Worm (Caenorhabditis elegans) whole organism, L3 larva: ENCODE measurements around the gene tsp-8.

Experiments
- R02D3.7 ChIP-seq: fragments of 150-350 bp; optimal IDR thresholded peaks from 2 replicates; lab custom pipeline; 2014; ENCODE audit warnings: missing biosample characterization, missing genetic modification characterization
- ZK546.5 ChIP-seq: sonication (generic microtip); optimal IDR thresholded peaks from 2 replicates; lab custom pipeline; 2017; ENCODE audit warnings: missing biosample characterization, missing genetic modification characterization
- aly-2 ChIP-seq: fragments of 150-350 bp; optimal IDR thresholded peaks from 2 replicates; lab custom pipeline; 2014; ENCODE audit warnings: missing biosample characterization, missing genetic modification characterization
- ama-1 ChIP-seq: fragments of 150-350 bp; optimal IDR thresholded peaks from 2 replicates; lab custom pipeline; 2018
- ceh-28 ChIP-seq: fragments of 150-350 bp; optimal IDR thresholded peaks from 2 replicates; lab custom pipeline; 2014; ENCODE audit warnings: missing biosample characterization, missing genetic modification reagents, missing genetic modification characterization
- ceh-82 ChIP-seq: fragments of 150-350 bp; optimal IDR thresholded peaks from 2 replicates; lab custom pipeline; 2014; ENCODE audit warnings: missing biosample characterization, missing genetic modification characterization
- ceh-9 ChIP-seq: sonication (generic microtip); optimal IDR thresholded peaks from 2 replicates; lab custom pipeline; 2018; ENCODE audit warnings: missing biosample characterization, missing genetic modification characterization
- daf-12 ChIP-seq: fragments of 150-350 bp; optimal IDR thresholded peaks from 2 replicates; lab custom pipeline; 2014; ENCODE audit warnings: missing biosample characterization, missing genetic modification reagents, missing genetic modification characterization
- egl-5 ChIP-seq: fragments of 150-350 bp; optimal IDR thresholded peaks from 2 replicates; lab custom pipeline; 2017; ENCODE audit warnings: missing biosample characterization, missing genetic modification reagents, missing genetic modification characterization, inconsistent platforms
- elt-2 ChIP-seq: sonication (generic microtip); optimal IDR thresholded peaks from 2 replicates; lab custom pipeline; 2016; ENCODE audit warnings: missing genetic modification reagents, mild to moderate bottlenecking, missing genetic modification characterization, missing compliant biosample characterization
- elt-3 ChIP-seq, 3 experiments: fragments of 150-350 bp in 1 of 3; sonication (generic microtip) in 2 of 3; optimal IDR thresholded peaks; 2 replicates in 2 of 3; 4 replicates in 1 of 3; lab custom pipeline; 2014 to 2017; ENCODE audit warnings: missing biosample characterization in 3 of 3, missing genetic modification characterization in 3 of 3
- eor-1 ChIP-seq, 2 experiments: fragments of 150-350 bp; optimal IDR thresholded peaks; 2 replicates each; lab custom pipeline; 2014 to 2018; ENCODE audit warnings: missing biosample characterization in 2 of 2, missing genetic modification characterization in 2 of 2
- fos-1 ChIP-seq: fragments of 150-350 bp; optimal IDR thresholded peaks from 2 replicates; lab custom pipeline; 2014; ENCODE audit warnings: missing biosample characterization, missing genetic modification characterization
- hmg-11 ChIP-seq: sonication (generic microtip); optimal IDR thresholded peaks from 2 replicates; lab custom pipeline; 2016; ENCODE audit warnings: missing genetic modification characterization, missing compliant biosample characterization
- jun-1 ChIP-seq: fragments of 150-350 bp; optimal IDR thresholded peaks from 2 replicates; lab custom pipeline; 2014; ENCODE audit warnings: missing biosample characterization, missing genetic modification reagents, missing genetic modification characterization
- lin-15B ChIP-seq: fragments of 150-350 bp; optimal IDR thresholded peaks from 2 replicates; lab custom pipeline; 2014; ENCODE audit warnings: missing biosample characterization, missing genetic modification characterization
- lin-39 ChIP-seq: fragments of 150-350 bp; optimal IDR thresholded peaks from 2 replicates; lab custom pipeline; 2018; ENCODE audit warnings: missing biosample characterization, missing genetic modification reagents, missing genetic modification characterization
- lsy-12 ChIP-seq: sonication (generic microtip); optimal IDR thresholded peaks from 2 replicates; lab custom pipeline; 2016; ENCODE audit warnings: mild to moderate bottlenecking, missing genetic modification characterization, missing compliant biosample characterization
- mml-1 ChIP-seq: fragments of 150-350 bp; sonication (generic microtip); optimal IDR thresholded peaks from 3 replicates; lab custom pipeline; 2014; ENCODE audit warnings: missing biosample characterization, missing genetic modification characterization
- nfya-1 ChIP-seq: sonication (generic microtip); optimal IDR thresholded peaks from 2 replicates; lab custom pipeline; 2017; ENCODE audit warnings: missing genetic modification characterization, mild to moderate bottlenecking, missing compliant biosample characterization, antibody characterized with exemption, moderate library complexity; ENCODE audit not compliant: insufficient read depth
- nhr-11 ChIP-seq: fragments of 150-350 bp; optimal IDR thresholded peaks from 2 replicates; lab custom pipeline; 2014; ENCODE audit warnings: missing biosample characterization, missing genetic modification characterization
- nhr-12 ChIP-seq: fragments of 150-350 bp; optimal IDR thresholded peaks from 2 replicates; lab custom pipeline; 2014; ENCODE audit warnings: missing biosample characterization, missing genetic modification characterization
- nhr-23 ChIP-seq: fragments of 150-350 bp; optimal IDR thresholded peaks from 2 replicates; lab custom pipeline; 2014; ENCODE audit warnings: missing biosample characterization, missing genetic modification reagents, missing genetic modification characterization
- nhr-25 ChIP-seq: sonication (generic microtip); optimal IDR thresholded peaks from 2 replicates; lab custom pipeline; 2017; ENCODE audit warnings: missing biosample characterization, missing genetic modification characterization
- nhr-43 ChIP-seq: sonication (generic microtip); optimal IDR thresholded peaks from 2 replicates; lab custom pipeline; 2016; ENCODE audit warnings: mild to moderate bottlenecking, missing genetic modification characterization, missing compliant biosample characterization; ENCODE audit not compliant: poor library complexity, severe bottlenecking
- nhr-76 ChIP-seq: fragments of 150-350 bp; sonication (generic microtip); optimal IDR thresholded peaks from 5 replicates; lab custom pipeline; 2014; ENCODE audit warnings: missing biosample characterization, missing genetic modification characterization
- pha-4 ChIP-seq: fragments of 150-350 bp; optimal IDR thresholded peaks from 2 replicates; lab custom pipeline; 2014; ENCODE audit warnings: missing biosample characterization, missing genetic modification reagents, missing genetic modification characterization
- pqm-1 ChIP-seq: fragments of 150-350 bp; optimal IDR thresholded peaks from 2 replicates; lab custom pipeline; 2017; ENCODE audit warnings: missing biosample characterization, missing genetic modification characterization, inconsistent platforms
- sea-2 ChIP-seq: fragments of 150-350 bp; sonication (generic microtip); optimal IDR thresholded peaks from 4 replicates; lab custom pipeline; 2014; ENCODE audit warnings: missing biosample characterization, missing genetic modification reagents, missing genetic modification characterization
- skn-1 ChIP-seq: fragments of 150-350 bp; optimal IDR thresholded peaks from 2 replicates; lab custom pipeline; 2014; ENCODE audit warnings: missing biosample characterization, missing genetic modification characterization
- tbx-2 ChIP-seq: sonication (generic microtip); optimal IDR thresholded peaks from 2 replicates; lab custom pipeline; 2016; ENCODE audit warnings: mild to moderate bottlenecking, missing genetic modification characterization, missing compliant biosample characterization
- unc-39 ChIP-seq: sonication (generic microtip); optimal IDR thresholded peaks from 4 replicates; lab custom pipeline; 2017; ENCODE audit warnings: missing biosample characterization, missing genetic modification characterization
- zag-1 ChIP-seq: fragments of 150-350 bp; optimal IDR thresholded peaks from 2 replicates; lab custom pipeline; 2014; ENCODE audit warnings: missing biosample characterization, missing genetic modification characterization
- ztf-4 ChIP-seq: fragments of 150-350 bp; optimal IDR thresholded peaks from 2 replicates; lab custom pipeline; 2014; ENCODE audit warnings: missing biosample characterization, missing genetic modification characterization

Gene tsp-8

DNA sequence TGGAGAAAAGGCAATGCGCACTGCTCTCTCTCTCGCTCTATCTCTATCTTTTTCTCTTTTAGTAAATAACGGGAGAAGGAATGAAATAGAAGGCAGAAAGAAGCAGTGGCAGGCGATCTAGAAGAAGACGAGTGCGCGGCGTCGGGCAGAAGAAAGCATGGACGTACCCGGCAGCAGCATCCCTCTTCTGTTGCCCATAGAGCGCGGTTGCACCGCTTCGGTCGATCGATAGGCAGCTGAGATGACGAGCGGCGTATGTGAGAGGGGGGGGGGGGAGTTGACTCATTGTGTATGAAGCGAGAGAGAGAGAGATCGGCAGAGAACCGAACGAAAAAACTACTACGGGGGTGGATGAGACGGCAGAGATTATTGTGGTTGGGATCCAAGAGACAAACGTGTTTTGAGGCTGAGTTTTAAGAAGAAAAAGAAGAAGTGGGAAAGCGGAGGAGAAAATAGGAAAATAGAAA is 21.1 kb downstream of the tsp-8 start (continued):
- TF ChIP-seq ama-1 (lab: Kevin White, UChicago), result no peak

DNA sequence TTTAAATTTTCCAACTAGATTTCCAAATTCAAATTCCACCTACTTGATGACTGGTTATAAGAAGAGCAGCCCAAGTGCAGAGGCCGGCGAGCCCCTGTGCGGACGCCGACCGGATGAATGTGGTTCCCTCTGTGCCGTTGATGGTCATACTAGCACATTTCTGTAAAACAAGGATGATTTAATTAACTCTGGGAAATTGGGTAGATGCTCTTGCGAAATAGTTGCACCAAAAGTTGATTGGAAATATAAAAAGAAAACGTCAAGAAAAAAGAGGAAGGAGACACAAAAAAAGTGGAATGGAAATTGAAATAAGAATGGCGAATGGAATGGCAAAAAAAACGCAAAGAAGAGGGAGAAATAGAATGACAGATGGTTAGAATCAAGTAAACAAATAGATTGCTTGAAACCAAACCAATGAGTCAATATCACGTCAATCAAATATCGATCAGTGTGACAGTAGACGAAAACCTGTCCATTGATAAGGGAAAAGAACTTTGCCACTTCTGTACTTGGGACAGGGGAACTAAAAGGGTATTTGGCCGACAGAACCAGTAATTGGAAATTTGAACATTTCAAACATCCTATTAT is 22.5 kb downstream of the tsp-8 start, which contains the start of gene tmem-184:
tmem-184 (minus strand) TSS at position 164 of the 588 bp plus-strand sequence.
- TF ChIP-seq ceh-82, result no peak
- peak; percentile 27 for TF ChIP-seq hmg-11
- TF ChIP-seq nhr-43 (tag; lab: Kevin White, UChicago), result peak; percentile 26
- TF ChIP-seq nhr-76 (tag; lab: Kevin White, UChicago), result no peak
- TF ChIP-seq mml-1 (tag; lab: Kevin White, UChicago), result no peak
- no peak for TF ChIP-seq jun-1 (tag; lab: Kevin White, UChicago)
- peak; percentile 43 for TF ChIP-seq nfya-1 (tag; lab: Kevin White, UChicago)
- no peak for TF ChIP-seq nhr-11 (tag; lab: Kevin White, UChicago)
- TF ChIP-seq nhr-25 (tag; lab: Kevin White, UChicago), result peak; percentile 20
- peak; percentile 82 for TF ChIP-seq elt-2 (tag; lab: Kevin White, UChicago)
- TF ChIP-seq ceh-28, result peak; percentile 62
- TF ChIP-seq pqm-1 (tag; lab: Kevin White, UChicago), result peak; percentile 68
- peak; percentile 21 for TF ChIP-seq nhr-23 (tag; lab: Kevin White, UChicago)
- peak; percentile 52 for TF ChIP-seq pha-4 (tag; lab: Kevin White, UChicago)
- TF ChIP-seq elt-3 (tag; optimal IDR thresholded peaks at IDR 0.05; lab: Kevin White, UChicago), result peak in 1 of 3 experiments; percentile 21

DNA sequence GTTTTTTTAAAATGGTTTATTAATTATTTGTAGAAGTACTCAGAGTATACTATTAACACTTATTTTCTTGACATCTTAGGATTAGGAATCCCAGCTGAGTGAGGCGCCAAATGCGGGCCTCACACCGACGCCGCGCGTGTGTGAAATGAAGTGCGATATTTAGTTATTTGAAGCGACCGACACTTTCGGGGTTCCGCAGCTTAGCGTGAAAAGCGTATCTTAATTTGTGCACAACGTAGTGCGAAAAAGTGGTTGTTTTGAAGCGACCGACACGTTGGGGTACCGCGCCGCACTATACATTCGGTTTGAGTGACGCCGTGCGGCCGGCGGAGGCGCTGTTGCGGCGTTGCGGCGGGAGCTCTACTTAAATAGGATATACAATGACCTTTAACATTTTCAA is 24.4 kb downstream of the tsp-8 start:
- no peak for TF ChIP-seq fos-1 (tag; lab: Kevin White, UChicago)
- no peak for TF ChIP-seq aly-2 (tag; lab: Kevin White, UChicago)
- no peak for TF ChIP-seq hmg-11
- TF ChIP-seq nhr-43 (tag; lab: Kevin White, UChicago), result no peak
- no peak for TF ChIP-seq skn-1 (tag; lab: Kevin White, UChicago)
- no peak for TF ChIP-seq ceh-82
- no peak for TF ChIP-seq ztf-4 (tag; lab: Kevin White, UChicago)
- no peak for TF ChIP-seq elt-3 (tag; optimal IDR thresholded peaks at IDR 0.05; lab: Kevin White, UChicago)
- TF ChIP-seq R02D3.7 (tag; lab: Kevin White, UChicago), result no peak
- no peak for TF ChIP-seq sea-2 (GFP tag; lab: Kevin White, UChicago)

DNA sequence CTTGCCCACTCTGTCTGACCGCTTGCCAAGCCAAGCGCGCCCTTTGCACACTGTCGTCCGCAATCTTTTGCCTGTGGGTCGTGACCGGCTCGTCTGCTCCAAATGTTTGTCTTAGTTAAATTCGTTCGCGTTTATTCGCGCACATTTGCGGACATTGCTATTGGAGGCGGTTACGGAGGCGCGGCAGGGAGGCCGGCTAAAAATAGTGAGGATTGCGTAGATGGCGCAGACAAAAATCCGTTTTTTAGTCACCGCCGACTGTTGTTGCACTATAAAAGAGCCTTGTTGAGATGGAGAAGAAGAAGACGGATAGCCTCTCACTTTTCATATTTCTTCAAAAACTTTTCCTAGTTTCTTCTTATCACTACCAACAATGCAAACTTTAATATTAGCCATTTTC is 27.8 kb downstream of the tsp-8 start, which contains the start of gene F40E10.5:
F40E10.5 (plus strand) TSS at position 301 of the 400 bp plus-strand sequence.
- TF ChIP-seq R02D3.7 (tag; lab: Kevin White, UChicago), result no peak
- TF ChIP-seq ZK546.5 (tag; lab: Kevin White, UChicago), result no peak
- no peak for TF ChIP-seq pqm-1 (tag; lab: Kevin White, UChicago)
- no peak for TF ChIP-seq aly-2 (tag; lab: Kevin White, UChicago)
- no peak for TF ChIP-seq nhr-12 (tag; lab: Kevin White, UChicago)
- TF ChIP-seq egl-5 (tag; lab: Kevin White, UChicago), result no peak
- TF ChIP-seq nhr-23 (tag; lab: Kevin White, UChicago), result no peak
- TF ChIP-seq, all 47 proteins: peak for 0

DNA sequence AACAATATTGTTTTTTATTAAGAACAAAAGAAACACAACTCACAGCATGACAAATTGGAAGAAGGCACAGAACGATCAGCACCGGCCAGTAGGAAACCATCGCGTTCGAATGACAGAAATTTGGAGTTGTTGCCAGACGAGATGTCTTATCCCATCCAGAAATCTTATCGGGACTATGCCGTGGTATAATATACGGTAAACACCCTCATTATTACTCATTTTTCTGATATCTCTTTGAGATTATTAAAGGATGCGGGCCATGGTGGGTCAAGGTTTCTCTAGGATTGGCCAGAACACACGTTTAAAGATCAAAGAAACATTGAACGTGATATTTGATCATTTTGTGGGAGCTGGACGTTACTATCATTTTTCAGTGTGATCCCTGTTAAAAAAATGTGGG is 29.4 kb downstream of the tsp-8 start, which contains the start of gene hch-1:
hch-1 (minus strand) TSS at position 112 of the 400 bp plus-strand sequence.
- TF ChIP-seq ceh-9 (no peak), lsy-12 (tag; lab: Kevin White, UChicago) (no peak), egl-5 (tag; lab: Kevin White, UChicago) (no peak), nhr-25 (tag; lab: Kevin White, UChicago) (no peak)

DNA sequence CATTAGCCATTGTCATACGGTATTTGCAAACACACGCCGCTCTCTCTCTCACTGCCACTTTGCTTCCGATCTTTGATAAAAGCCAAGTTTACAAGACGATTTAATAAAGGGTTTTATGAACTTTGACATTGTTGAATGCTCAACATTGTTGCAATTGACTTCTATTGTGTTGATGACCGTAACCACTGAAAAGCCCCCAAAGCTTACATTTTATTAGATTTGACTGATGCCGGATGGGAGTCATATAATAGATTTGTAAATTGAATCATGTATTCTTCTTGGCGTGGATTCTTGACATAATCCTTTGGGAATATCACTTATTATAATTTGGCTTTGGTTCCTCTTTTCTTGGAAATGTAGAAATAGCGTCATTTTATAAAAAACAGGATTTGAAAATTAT is 33.4 kb downstream of the tsp-8 start:
- no peak for TF ChIP-seq nhr-11 (tag; lab: Kevin White, UChicago)
- TF ChIP-seq eor-1 (tag; optimal IDR thresholded peaks at IDR 0.05; lab: Kevin White, UChicago), result no peak
- TF ChIP-seq ZK546.5 (tag; lab: Kevin White, UChicago), result no peak
- TF ChIP-seq daf-12 (tag; lab: Kevin White, UChicago), result no peak
- no peak for TF ChIP-seq nhr-76 (tag; lab: Kevin White, UChicago)
- TF ChIP-seq zag-1, result no peak
- TF ChIP-seq lsy-12 (tag; lab: Kevin White, UChicago), result no peak
- TF ChIP-seq lin-15B (tag; lab: Kevin White, UChicago), result no peak
- TF ChIP-seq skn-1 (tag; lab: Kevin White, UChicago), result no peak
- no peak for TF ChIP-seq unc-39 (tag; lab: Kevin White, UChicago)
- no peak for TF ChIP-seq ceh-9
- TF ChIP-seq tbx-2 (tag; lab: Kevin White, UChicago), result no peak
- no peak for TF ChIP-seq lin-39
- TF ChIP-seq elt-3 (tag; optimal IDR thresholded peaks at IDR 0.05; lab: Kevin White, UChicago), result no peak
- TF ChIP-seq hmg-11, result no peak
